Worm (Caenorhabditis elegans): ENCODE results near the gene R08F11.1.

The R08F11.1 gene

DNA sequence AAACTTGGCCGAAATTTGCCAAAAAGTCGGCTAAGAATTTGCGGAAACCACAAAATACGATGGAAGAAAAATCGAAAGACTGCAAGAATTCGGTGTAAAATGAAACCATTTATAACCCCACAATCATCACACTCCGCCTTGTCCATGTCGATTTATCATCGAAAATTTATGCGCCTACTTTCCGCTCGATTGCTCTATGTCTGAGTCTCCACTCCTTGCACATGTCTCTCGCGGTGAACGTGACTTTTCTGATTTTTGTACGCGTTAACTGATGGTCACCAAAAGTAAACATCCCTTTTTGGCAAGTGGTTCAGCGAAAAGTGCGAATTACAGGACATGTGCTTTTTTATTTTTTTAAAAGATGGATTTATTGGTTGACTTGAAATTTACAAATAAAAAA is 7.1 kb downstream of the R08F11.1 start:
- TF ChIP-seq zfp-2 (tag; optimal IDR thresholded peaks at IDR 0.05) (no peak), mdl-1 (tag; optimal IDR thresholded peaks at IDR 0.05) (peak in 1 of 2 experiments; percentile 61), hmg-1.1 (GFP tag; IDR thresholded peaks at IDR 0.05) (no peak), dmd-9 (GFP tag; IDR thresholded peaks at IDR 0.05) (no peak), ceh-82 (tag; optimal IDR thresholded peaks at IDR 0.05) (no peak), daf-16 (GFP tag; optimal IDR thresholded peaks at IDR 0.05) (no peak), daf-16 (tag; optimal IDR thresholded peaks at IDR 0.05) (peak; percentile 84), mep-1 (tag; optimal IDR thresholded peaks at IDR 0.05) (peak; percentile 6), madf-9 (GFP tag; conservative IDR thresholded peaks at IDR 0.05) (no peak), dmd-8 (GFP tag; IDR thresholded peaks at IDR 0.05) (0 out of 2 replicates have a peak, but pooled peaks have one; percentile 51), pha-4 (GFP tag; IDR thresholded peaks at IDR 0.05) (no peak), pha-4 (tag; optimal IDR thresholded peaks at IDR 0.05) (peak; percentile 18), aha-1 (tag) (peak; percentile 100), dmd-6 (GFP tag; IDR thresholded peaks at IDR 0.05) (peak; percentile 82), php-3 (GFP tag; IDR thresholded peaks at IDR 0.05) (0 out of 2 replicates have a peak, but pooled peaks have one; percentile 21), F49E8.2 (tag; optimal IDR thresholded peaks at IDR 0.05; ENCODE audit: borderline replicate concordance) (no peak), R02D3.7 (tag; optimal IDR thresholded peaks at IDR 0.05) (no peak), lin-1 (GFP tag; IDR thresholded peaks at IDR 0.05) (0 out of 2 replicates have a peak, but pooled peaks have one; percentile 38), nhr-77 (tag; optimal IDR thresholded peaks at IDR 0.05) (peak; percentile 2), dve-1 (tag; optimal IDR thresholded peaks at IDR 0.05; ENCODE audit: insufficient read depth) (peak; percentile 77), hlh-30 (tag; optimal IDR thresholded peaks at IDR 0.05; ENCODE audit: insufficient read depth) (peak; percentile 58), unc-62 (GFP tag; optimal IDR thresholded peaks at IDR 0.05 in 1 of 2) (peak in 1 of 2 experiments; percentile 74), unc-62 (tag; optimal IDR thresholded peaks at IDR 0.05) (no peak), nhr-28 (tag; optimal IDR thresholded peaks at IDR 0.05) (peak; percentile 64), nhr-25 (tag; optimal IDR thresholded peaks at IDR 0.05; ENCODE audit: borderline replicate concordance, insufficient read depth) (no peak), saeg-2 (GFP tag; IDR thresholded peaks at IDR 0.05) (no peak), nhr-48 (tag; optimal IDR thresholded peaks at IDR 0.05) (no peak), nhr-102 (tag; optimal IDR thresholded peaks at IDR 0.05) (peak; percentile 9), pqm-1 (tag; optimal IDR thresholded peaks at IDR 0.05) (peak; percentile 52), lin-39 (tag; optimal IDR thresholded peaks at IDR 0.05) (no peak), jun-1 (tag; optimal IDR thresholded peaks at IDR 0.05) (no peak), hif-1 (tag; optimal IDR thresholded peaks at IDR 0.05) (peak; percentile 86 to 98), hlh-11 (tag; optimal IDR thresholded peaks at IDR 0.05) (peak; percentile 72), fos-1 (tag; optimal IDR thresholded peaks at IDR 0.05) (no peak)

DNA sequence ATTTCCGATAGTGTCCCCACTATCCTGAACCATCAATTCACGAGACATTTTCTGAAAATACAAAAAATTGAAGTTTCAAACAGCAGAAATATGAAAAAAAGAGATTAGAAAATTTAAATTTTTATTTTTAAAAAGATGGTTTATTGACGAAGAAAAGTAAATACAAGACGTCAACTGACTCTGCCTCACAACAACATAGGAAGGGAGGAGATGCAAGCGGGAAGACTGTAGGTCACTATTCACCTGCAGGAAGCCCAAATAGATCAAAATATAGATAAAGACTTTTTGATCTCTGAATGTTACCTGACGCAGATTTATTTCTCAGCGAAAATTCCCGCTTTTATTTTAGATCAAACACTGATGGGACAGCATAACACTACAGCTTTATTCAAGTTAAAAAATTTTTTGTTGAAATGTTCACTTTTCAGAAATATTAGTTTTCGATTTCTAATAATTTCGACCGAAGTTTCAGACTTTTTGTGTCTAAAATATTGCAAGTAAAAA is 7.9 kb downstream of the R08F11.1 start, which contains the start of gene cysl-3:
TSS of gene cysl-3 (minus strand) at position 51 of the 504 bp plus-strand sequence.
- TF ChIP-seq daf-16 (GFP tag; optimal IDR thresholded peaks at IDR 0.05), result no peak
- TF ChIP-seq daf-16 (tag; optimal IDR thresholded peaks at IDR 0.05), result peak; percentile 29
- no peak for TF ChIP-seq duxl-1 (tag; optimal IDR thresholded peaks at IDR 0.05; ENCODE audit: poor library complexity)
- TF ChIP-seq tag-97 (GFP tag; IDR thresholded peaks at IDR 0.05), result no peak
- no peak for TF ChIP-seq nhr-111 (GFP tag; optimal IDR thresholded peaks at IDR 0.05)
- TF ChIP-seq jun-1 (tag; optimal IDR thresholded peaks at IDR 0.05), result no peak

DNA sequence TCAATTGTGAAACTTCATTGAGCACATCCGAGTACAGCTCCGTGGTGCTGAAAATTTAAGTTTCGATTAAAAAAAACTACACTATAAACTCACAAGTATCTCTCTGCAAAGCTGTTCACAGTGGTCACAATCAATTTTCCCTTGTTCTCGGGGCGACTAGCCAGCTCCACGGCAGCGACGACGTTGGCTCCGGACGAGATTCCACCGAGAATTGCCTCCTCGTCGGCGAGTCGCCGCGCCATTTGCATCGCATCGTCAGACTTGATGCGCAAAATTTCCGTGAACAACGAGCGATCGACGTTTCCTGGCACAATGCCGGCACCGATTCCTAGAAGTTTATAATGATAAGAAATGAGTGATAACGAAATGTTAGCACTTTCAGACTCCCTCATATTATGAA is 9.4 kb downstream of the R08F11.1 start:
- TF ChIP-seq rbr-2 (tag; optimal IDR thresholded peaks at IDR 0.05) (no peak), nhr-76 (tag; optimal IDR thresholded peaks at IDR 0.05) (no peak), hif-1 (tag; optimal IDR thresholded peaks at IDR 0.05) (peak in 1 of 2 experiments; percentile 17), nhr-102 (tag; optimal IDR thresholded peaks at IDR 0.05) (no peak), nhr-11 (tag; optimal IDR thresholded peaks at IDR 0.05) (no peak), set-16 (GFP tag; IDR thresholded peaks at IDR 0.05) (peak; percentile 70), lin-15B (tag; optimal IDR thresholded peaks at IDR 0.05) (no peak), mes-2 (tag; optimal IDR thresholded peaks at IDR 0.05; ENCODE audit: poor library complexity, severe bottlenecking) (no peak), dmd-6 (GFP tag; IDR thresholded peaks at IDR 0.05) (peak; percentile 18; the same call in 1 of the 2 replicates), daf-8 (GFP tag; IDR thresholded peaks at IDR 0.05) (no peak), aha-1 (tag) (peak; percentile 34), madf-9 (GFP tag; conservative IDR thresholded peaks at IDR 0.05) (no peak), php-3 (GFP tag; IDR thresholded peaks at IDR 0.05) (0 out of 2 replicates have a peak, but pooled peaks have one; percentile 32), pqm-1 (tag; optimal IDR thresholded peaks at IDR 0.05) (no peak), F10B5.3 (tag; optimal IDR thresholded peaks at IDR 0.05) (no peak), daf-16 (GFP tag; optimal IDR thresholded peaks at IDR 0.05) (no peak), daf-16 (tag; optimal IDR thresholded peaks at IDR 0.05) (peak; percentile 20), tag-97 (GFP tag; IDR thresholded peaks at IDR 0.05) (no peak), Y48G9A.11 (GFP tag; IDR thresholded peaks at IDR 0.05) (0 out of 2 replicates have a peak, but pooled peaks have one; percentile 5)

Data from whole organism, L4 larva.